Comparison of ENCODE assay signal across 3 worm cellular contexts in genomic region chrV:3413010-3413409, ce11.
TF ChIP-seq lines count a peak whose summit lies in the region.

Gene txt-11 (plus strand): TSS chrV:3413310.

TF ChIP-seq in whole organism, L2 larva, 48 proteins besides CTCF, POLR2A, EP300 and RAD21:
- TF ChIP-seq sma-9 (GFP tag; optimal IDR thresholded peaks at IDR 0.05; lab: Kevin White, UChicago) = peak; percentile 64
- no peak for TF ChIP-seq sma-9 (tag; optimal IDR thresholded peaks at IDR 0.05; lab: Kevin White, UChicago)
- TF ChIP-seq nhr-77 (tag; optimal IDR thresholded peaks at IDR 0.05; lab: Kevin White, UChicago) = no peak

TF ChIP-seq in whole organism, L3 larva, 47 proteins besides CTCF, POLR2A, EP300 and RAD21:
- no peak for TF ChIP-seq jun-1 (tag; optimal IDR thresholded peaks at IDR 0.05; lab: Kevin White, UChicago)
- no peak for TF ChIP-seq ceh-82 (tag; optimal IDR thresholded peaks at IDR 0.05; lab: Kevin White, UChicago)
- peak; percentile 36 for TF ChIP-seq nhr-23 (tag; optimal IDR thresholded peaks at IDR 0.05; lab: Kevin White, UChicago)
- TF ChIP-seq egl-27 (tag; optimal IDR thresholded peaks at IDR 0.05; lab: Kevin White, UChicago) = no peak
- TF ChIP-seq fkh-10 (GFP tag; optimal IDR thresholded peaks at IDR 0.05; lab: Kevin White, UChicago) = no peak

TF ChIP-seq in whole organism, L4 larva, 104 proteins besides CTCF, POLR2A, EP300 and RAD21:
- TF ChIP-seq hmg-1.1 (GFP tag; IDR thresholded peaks at IDR 0.05; lab: Robert Waterston, UW) = no peak
- TF ChIP-seq dmd-6 (GFP tag; IDR thresholded peaks at IDR 0.05; lab: Robert Waterston, UW) = 0 out of 2 replicates have a peak, but pooled peaks have one; percentile 15
TF ChIP-seq in whole organism, L4 larva: peak in this region for 1.
